Worm (Caenorhabditis elegans): Measurements from ENCODE around the gene srx-111.

- TF ChIP-seq nhr-77 (tag; optimal IDR thresholded peaks at IDR 0.05) (no peak), pqm-1 (tag; optimal IDR thresholded peaks at IDR 0.05) (no peak), mep-1 (tag; optimal IDR thresholded peaks at IDR 0.05) (no peak), aha-1 (tag) (no peak), nhr-237 (tag; optimal IDR thresholded peaks at IDR 0.05) (no peak)
Observed at ce11 chrII:3793336-3793735, 35.7 kb downstream of the srx-111 start, which contains the start of gene fbxb-99.
